Worm (Caenorhabditis elegans) whole organism, midembryonic: ENCODE data around the gene F38E9.4.

Source experiments
- cog-1 ChIP-seq: sonication (generic microtip); optimal IDR thresholded peaks from 2 replicates; lab custom pipeline; 2016; ENCODE audit warnings: missing genetic modification characterization, missing compliant biosample characterization
- flt-1 ChIP-seq: fragments of 200-800 bp; sonication (Bioruptor generic); IDR thresholded peaks from 2 replicates; pipeline ENCODE4 v1.3.6; 2022; ENCODE audit warnings: missing genetic modification characterization, missing compliant biosample characterization
- med-1 ChIP-seq: sonication (generic microtip); optimal IDR thresholded peaks from 2 replicates; lab custom pipeline; 2017; ENCODE audit warnings: missing genetic modification characterization, mild to moderate bottlenecking, missing compliant biosample characterization, antibody characterized with exemption, missing genetic modification reagents; ENCODE audit not compliant: insufficient read depth
- ref-1 ChIP-seq: fragments of 200-800 bp; sonication (Bioruptor generic); conservative IDR thresholded peaks from 2 replicates; pipeline ENCODE4 v1.3.6; 2022; ENCODE audit warnings: missing genetic modification reagents, missing genetic modification characterization, missing compliant biosample characterization
- tab-1 ChIP-seq: fragments of 200-800 bp; sonication (Bioruptor generic); IDR thresholded peaks from 2 replicates; pipeline ENCODE4 v1.3.6; 2022; ENCODE audit warnings: missing genetic modification characterization, missing compliant biosample characterization
- ztf-29 ChIP-seq: fragments of 200-800 bp; sonication (Bioruptor generic); IDR thresholded peaks from 2 replicates; pipeline ENCODE4 v1.3.6; 2022; ENCODE audit warnings: missing genetic modification reagents, missing genetic modification characterization, missing compliant biosample characterization

- TF ChIP-seq tab-1 (GFP tag; lab: Robert Waterston, UW) (no peak), flt-1 (GFP tag; lab: Robert Waterston, UW) (no peak), med-1 (GFP tag; lab: Kevin White, UChicago) (no peak), ref-1 (no peak), cog-1 (tag; lab: Kevin White, UChicago) (no peak), ztf-29 (no peak)
These were observed 31.2 kb downstream of the F38E9.4 start for ce11 chrX:16482944-16483343.
